Worm (Caenorhabditis elegans) whole organism, midembryonic: ENCODE data around the gene Y57G7A.1.

Source experiments
- T22C8.4 ChIP-seq: fragments of 200-800 bp; sonication (Bioruptor generic); IDR thresholded peaks from 2 replicates; pipeline ENCODE4 v1.3.6; 2022; ENCODE audit warnings: missing genetic modification characterization, missing compliant biosample characterization
- cog-1 ChIP-seq: sonication (generic microtip); optimal IDR thresholded peaks from 2 replicates; lab custom pipeline; 2016; ENCODE audit warnings: missing genetic modification characterization, missing compliant biosample characterization
- flt-1 ChIP-seq: fragments of 200-800 bp; sonication (Bioruptor generic); IDR thresholded peaks from 2 replicates; pipeline ENCODE4 v1.3.6; 2022; ENCODE audit warnings: missing genetic modification characterization, missing compliant biosample characterization
- klf-2 ChIP-seq: fragments of 200-800 bp; sonication (Bioruptor generic); conservative IDR thresholded peaks from 2 replicates; pipeline ENCODE4 v1.3.6; 2022; ENCODE audit warnings: missing genetic modification reagents, missing genetic modification characterization, missing compliant biosample characterization
- med-1 ChIP-seq: sonication (generic microtip); optimal IDR thresholded peaks from 2 replicates; lab custom pipeline; 2017; ENCODE audit warnings: missing genetic modification characterization, mild to moderate bottlenecking, missing compliant biosample characterization, antibody characterized with exemption, missing genetic modification reagents; ENCODE audit not compliant: insufficient read depth
- ref-1 ChIP-seq: fragments of 200-800 bp; sonication (Bioruptor generic); conservative IDR thresholded peaks from 2 replicates; pipeline ENCODE4 v1.3.6; 2022; ENCODE audit warnings: missing genetic modification reagents, missing genetic modification characterization, missing compliant biosample characterization
- tab-1 ChIP-seq: fragments of 200-800 bp; sonication (Bioruptor generic); IDR thresholded peaks from 2 replicates; pipeline ENCODE4 v1.3.6; 2022; ENCODE audit warnings: missing genetic modification characterization, missing compliant biosample characterization
- ztf-23 ChIP-seq: fragments of 200-800 bp; sonication (Bioruptor generic); IDR thresholded peaks from 2 replicates; pipeline ENCODE4 v1.3.6; 2022; ENCODE audit warnings: missing genetic modification reagents, missing genetic modification characterization, missing compliant biosample characterization
- ztf-29 ChIP-seq: fragments of 200-800 bp; sonication (Bioruptor generic); IDR thresholded peaks from 2 replicates; pipeline ENCODE4 v1.3.6; 2022; ENCODE audit warnings: missing genetic modification reagents, missing genetic modification characterization, missing compliant biosample characterization

The Y57G7A.1 gene

DNA sequence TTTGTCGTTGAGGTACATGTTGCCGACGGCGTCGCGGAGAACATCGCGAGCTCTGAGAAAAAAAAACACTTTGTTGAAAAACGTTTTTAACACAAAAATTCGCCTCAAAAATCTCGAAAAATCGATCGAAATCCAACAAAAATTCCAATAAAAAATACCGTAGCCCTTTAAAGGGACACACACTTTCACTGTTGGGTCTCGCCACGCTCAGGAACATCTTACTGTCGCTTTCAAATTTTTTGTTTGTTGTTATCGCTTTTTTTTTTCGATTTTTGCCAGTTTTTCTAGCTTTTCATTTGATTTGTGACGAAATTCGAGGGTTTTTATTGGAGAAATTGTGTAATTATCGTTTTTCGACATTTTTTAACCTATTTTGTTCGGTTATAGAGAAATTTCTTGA is 8.3 kb downstream of the Y57G7A.1 start:
- TF ChIP-seq ref-1 (GFP tag; lab: Robert Waterston, UW) (no peak), cog-1 (tag; lab: Kevin White, UChicago) (no peak), ztf-23 (no peak), med-1 (GFP tag; lab: Kevin White, UChicago) (no peak), klf-2 (GFP tag; lab: Robert Waterston, UW) (no peak), tab-1 (GFP tag; lab: Robert Waterston, UW) (no peak), ztf-29 (no peak), T22C8.4 (GFP tag; lab: Robert Waterston, UW) (no peak), flt-1 (GFP tag; lab: Robert Waterston, UW) (no peak)

DNA sequence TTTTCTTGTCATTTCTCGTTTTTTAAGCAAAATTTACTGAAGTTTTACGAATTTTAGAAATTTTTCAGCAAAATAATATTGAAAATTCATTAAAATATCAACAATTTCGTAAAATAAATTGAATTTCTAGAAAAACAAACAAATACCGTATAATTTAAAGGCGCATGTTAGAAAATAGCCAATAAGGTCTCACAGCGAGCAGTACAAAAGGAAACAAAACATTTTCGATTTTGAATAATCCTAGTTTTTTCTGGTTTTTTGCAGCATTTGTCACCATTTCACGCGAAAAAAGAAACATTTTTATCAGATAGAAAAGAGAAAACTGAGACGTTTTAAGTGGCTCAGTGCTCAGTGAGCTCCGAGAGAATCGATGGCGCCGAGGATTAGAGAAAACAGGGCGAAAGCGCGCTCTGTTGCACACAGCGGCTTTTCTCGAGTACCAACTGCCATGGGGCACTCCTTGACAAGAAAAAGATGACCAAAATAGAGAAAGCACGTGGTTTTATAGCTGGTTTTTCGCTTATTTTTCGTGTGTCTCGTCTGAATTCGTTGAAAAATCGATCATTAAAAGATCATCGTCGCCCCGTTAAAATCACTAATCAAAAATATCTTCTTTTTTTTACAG is 11.7 kb downstream of the Y57G7A.1 start, which contains the start of the genes alh-6 and fcho-1:
TSS of gene alh-6 (minus strand) at position 242 of the 625 bp plus-strand sequence.
TSS of gene fcho-1 (plus strand) at position 624 of the 625 bp plus-strand sequence.
- TF ChIP-seq T22C8.4 (GFP tag; lab: Robert Waterston, UW) (no peak), ztf-29 (no peak), klf-2 (GFP tag; lab: Robert Waterston, UW) (no peak), flt-1 (GFP tag; lab: Robert Waterston, UW) (no peak), ref-1 (GFP tag; lab: Robert Waterston, UW) (no peak), tab-1 (GFP tag; lab: Robert Waterston, UW) (no peak), ztf-23 (no peak), cog-1 (tag; lab: Kevin White, UChicago) (no peak), med-1 (GFP tag; lab: Kevin White, UChicago) (no peak)

DNA sequence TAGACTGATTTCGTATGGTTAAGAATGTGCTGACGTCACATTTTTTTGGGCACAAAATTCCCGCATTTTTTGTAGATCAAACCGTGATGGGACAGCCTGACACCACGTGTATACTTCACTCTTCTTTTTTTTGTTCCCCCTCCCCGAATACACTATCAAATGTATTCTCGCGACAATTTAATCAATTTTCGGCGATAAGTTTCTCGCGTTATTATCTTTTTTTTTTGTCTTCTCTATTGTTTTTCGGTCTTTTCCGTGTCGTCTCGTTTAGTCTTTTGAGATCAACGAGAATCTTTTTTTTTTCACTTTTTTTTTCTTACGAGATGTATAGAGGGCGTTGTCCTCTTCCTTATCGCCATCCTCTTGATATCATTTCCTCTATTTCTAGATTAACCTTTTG is 17.0 kb downstream of the Y57G7A.1 start:
- TF ChIP-seq tab-1 (GFP tag; lab: Robert Waterston, UW), result no peak

DNA sequence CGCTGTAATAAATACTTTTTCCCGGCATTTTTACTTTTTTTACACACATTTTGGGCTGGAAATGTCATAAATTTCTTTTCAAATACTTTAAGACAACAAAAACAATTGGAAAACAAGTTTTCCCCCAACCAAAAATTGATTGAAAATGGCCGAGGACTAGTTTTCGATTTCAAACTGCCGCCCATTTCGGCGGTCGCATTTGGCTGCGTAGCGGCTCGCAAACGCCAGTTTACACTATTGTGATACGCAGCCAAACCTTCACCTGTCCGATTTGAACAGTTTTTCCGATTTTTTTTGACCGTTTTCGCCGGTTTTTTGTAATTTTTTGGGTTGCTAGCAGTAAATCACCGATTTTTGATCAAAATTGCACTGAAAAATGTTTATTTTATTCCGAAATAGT is 22.1 kb downstream of the Y57G7A.1 start:
- TF ChIP-seq ref-1 (GFP tag; lab: Robert Waterston, UW), result 0 out of 2 replicates have a peak, but pooled peaks have one; percentile 19
- peak; percentile 80 for TF ChIP-seq cog-1 (tag; lab: Kevin White, UChicago)
- peak; percentile 86 for TF ChIP-seq flt-1 (GFP tag; lab: Robert Waterston, UW)
- peak; percentile 47; the same call in 1 of the 2 replicates for TF ChIP-seq klf-2 (GFP tag; lab: Robert Waterston, UW)
- TF ChIP-seq ztf-29, result 0 out of 2 replicates have a peak, but pooled peaks have one; percentile 16
- peak; percentile 69 for TF ChIP-seq T22C8.4 (GFP tag; lab: Robert Waterston, UW)
- TF ChIP-seq ztf-23, result peak; percentile 92
- TF ChIP-seq tab-1 (GFP tag; lab: Robert Waterston, UW), result peak; percentile 69; the same call in 1 of the 2 replicates
- no peak for TF ChIP-seq med-1 (GFP tag; lab: Kevin White, UChicago)

DNA sequence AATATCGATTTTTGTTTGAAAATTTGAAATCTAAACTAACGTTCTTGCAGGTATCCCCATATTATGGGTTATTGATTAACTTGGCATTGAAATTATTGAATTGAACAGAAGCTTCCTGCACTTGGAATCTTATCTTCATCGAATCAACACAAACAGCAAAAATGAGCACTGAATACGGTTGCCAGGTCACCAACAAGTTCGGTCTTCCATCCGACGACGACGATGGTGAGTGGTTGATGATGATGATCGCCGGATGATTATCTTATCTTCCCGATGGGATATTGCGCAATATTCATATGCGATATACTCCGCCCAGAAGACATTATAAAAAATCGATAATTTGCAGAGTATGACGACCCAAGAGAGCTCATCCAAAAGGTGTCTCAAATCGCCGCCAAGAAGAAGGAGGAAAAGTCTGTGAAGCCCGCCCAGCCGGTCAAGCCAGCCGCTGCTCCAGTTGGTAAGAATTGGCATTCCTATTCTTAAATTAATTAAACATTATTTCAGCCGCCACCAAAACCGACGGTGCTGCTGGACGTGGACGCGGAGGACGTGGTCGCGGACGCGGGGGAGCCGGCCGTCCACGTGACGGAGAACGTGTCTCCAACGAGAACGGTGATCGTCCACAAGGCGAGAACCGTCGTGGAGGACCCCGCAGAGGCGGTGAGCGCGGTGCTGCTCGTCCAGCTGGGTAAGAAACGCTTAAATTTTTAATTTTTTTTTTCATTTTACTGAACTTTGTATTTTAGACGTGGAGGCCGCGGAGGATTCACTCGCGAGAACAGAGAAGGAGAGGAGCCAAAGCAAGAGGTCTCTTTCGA is 22.9 kb downstream of the Y57G7A.1 start, which contains the start of gene vig-1:
TSS of gene vig-1 (plus strand) at position 51 of the 821 bp plus-strand sequence.
- TF ChIP-seq ztf-29 (no peak), T22C8.4 (GFP tag; lab: Robert Waterston, UW) (peak; percentile 53; the same call in 1 of the 2 replicates)

DNA sequence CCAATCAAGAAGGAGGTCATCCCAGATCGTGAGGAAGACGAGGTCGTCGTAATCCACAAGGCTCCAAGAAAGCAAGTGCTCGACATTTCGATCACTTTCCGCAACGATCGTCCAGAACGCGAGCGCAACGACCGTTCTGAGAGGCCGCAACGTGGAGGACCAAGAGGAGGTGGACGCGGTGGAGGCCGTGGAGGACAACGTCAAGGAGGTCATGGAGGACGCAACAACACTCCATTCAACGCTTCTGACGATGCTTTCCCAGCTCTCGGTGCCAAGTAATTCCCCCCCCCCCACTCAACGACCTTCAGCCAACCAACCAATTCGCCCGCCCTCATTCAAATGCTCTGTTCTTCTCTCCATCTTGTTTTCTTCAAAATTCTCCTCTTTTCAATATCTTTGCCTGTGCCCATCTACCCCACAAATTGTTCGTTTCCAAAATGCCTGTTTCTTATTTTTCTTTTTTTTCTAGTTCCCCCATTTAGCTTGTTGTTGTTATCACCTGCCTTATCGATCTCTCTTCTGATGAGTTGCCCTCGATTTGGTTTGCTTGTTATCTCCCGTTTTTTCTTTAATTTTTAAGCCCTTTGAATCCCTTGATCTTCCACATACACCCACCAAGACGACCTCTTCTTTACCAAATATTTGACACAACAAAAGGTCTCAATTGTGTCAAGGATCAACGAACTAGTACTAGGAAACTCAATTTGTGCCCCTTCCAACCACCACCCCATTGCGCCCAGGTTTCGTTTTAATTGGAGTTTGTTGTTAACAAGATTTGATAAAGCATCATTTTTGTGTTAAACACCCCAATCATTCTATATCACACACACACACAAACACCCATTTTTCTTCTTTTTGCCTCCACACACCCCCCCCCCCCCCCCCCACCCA is 24.3 kb downstream of the Y57G7A.1 start:
- TF ChIP-seq ztf-29, result no peak
- TF ChIP-seq cog-1 (tag; lab: Kevin White, UChicago), result no peak
- no peak for TF ChIP-seq med-1 (GFP tag; lab: Kevin White, UChicago)
- no peak for TF ChIP-seq ztf-23
- TF ChIP-seq ref-1 (GFP tag; lab: Robert Waterston, UW), result no peak
- no peak for TF ChIP-seq klf-2 (GFP tag; lab: Robert Waterston, UW)
- no peak for TF ChIP-seq tab-1 (GFP tag; lab: Robert Waterston, UW)
- TF ChIP-seq T22C8.4 (GFP tag; lab: Robert Waterston, UW), result no peak
- TF ChIP-seq flt-1 (GFP tag; lab: Robert Waterston, UW), result no peak

DNA sequence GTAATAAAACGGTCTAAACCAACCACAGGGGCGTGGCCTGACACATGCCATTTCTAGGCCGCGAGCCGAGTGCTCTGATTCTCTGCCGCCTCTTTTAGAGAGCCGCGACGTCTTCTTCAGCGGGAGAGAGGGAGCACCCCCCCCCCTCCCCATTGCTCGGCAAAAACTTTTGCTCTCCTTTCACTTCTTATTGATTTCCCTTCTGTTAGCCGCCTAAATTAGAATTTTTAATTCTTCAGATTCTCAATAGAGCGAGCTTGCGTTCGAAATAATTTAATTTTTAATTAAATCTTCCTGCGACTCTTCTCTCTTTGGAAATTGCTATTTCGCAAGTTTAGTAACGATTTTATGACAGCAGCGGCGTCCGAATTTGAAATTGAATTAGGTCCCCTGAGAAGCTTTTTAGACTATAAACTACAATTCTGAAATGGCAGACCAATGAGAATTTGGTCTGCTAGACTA is 25.0 kb downstream of the Y57G7A.1 start:
- no peak for TF ChIP-seq T22C8.4 (GFP tag; lab: Robert Waterston, UW)
- no peak for TF ChIP-seq ztf-29
- TF ChIP-seq ref-1 (GFP tag; lab: Robert Waterston, UW), result no peak
- TF ChIP-seq tab-1 (GFP tag; lab: Robert Waterston, UW), result no peak
- no peak for TF ChIP-seq cog-1 (tag; lab: Kevin White, UChicago)
- TF ChIP-seq klf-2 (GFP tag; lab: Robert Waterston, UW), result no peak
- no peak for TF ChIP-seq med-1 (GFP tag; lab: Kevin White, UChicago)
- no peak for TF ChIP-seq ztf-23
- TF ChIP-seq flt-1 (GFP tag; lab: Robert Waterston, UW), result no peak

DNA sequence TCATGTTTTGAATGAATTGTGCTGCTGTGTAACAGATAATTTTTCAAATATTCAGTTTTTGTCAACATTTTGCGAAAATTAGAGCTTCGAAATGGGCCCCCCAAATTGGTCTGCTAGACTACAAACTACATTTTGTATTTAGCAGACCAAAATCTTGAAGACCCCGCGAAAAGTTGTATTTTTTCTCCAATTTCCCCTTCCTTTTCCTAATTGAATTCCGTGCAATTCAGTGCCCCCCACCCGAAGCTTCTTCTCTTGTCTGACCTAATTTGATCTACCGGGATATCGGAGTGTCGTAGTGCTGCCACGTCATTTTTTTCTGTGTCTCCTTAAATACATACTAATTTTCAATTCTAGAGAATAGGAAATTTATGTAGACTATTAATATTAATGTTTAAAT is 25.7 kb downstream of the Y57G7A.1 start:
- TF ChIP-seq ztf-29 (no peak), cog-1 (tag; lab: Kevin White, UChicago) (no peak), T22C8.4 (GFP tag; lab: Robert Waterston, UW) (no peak), ref-1 (GFP tag; lab: Robert Waterston, UW) (no peak), ztf-23 (no peak), klf-2 (GFP tag; lab: Robert Waterston, UW) (no peak)
